Worm (Caenorhabditis elegans) whole organism, young adult: ENCODE results near the gene hmg-1.2.

Source experiments
- B0035.1 ChIP-seq: sonication (generic microtip); optimal IDR thresholded peaks from 2 replicates; lab custom pipeline; 2016; ENCODE audit warnings: missing genetic modification characterization, mild to moderate bottlenecking, missing compliant biosample characterization, missing genotype, missing genetic modification reagents
- efl-1 ChIP-seq: fragments of 150-350 bp; optimal IDR thresholded peaks from 2 replicates; lab custom pipeline; 2014; ENCODE audit warnings: missing biosample characterization, missing genetic modification reagents, missing genetic modification characterization
- nfya-1 ChIP-seq: sonication (generic microtip); optimal IDR thresholded peaks from 2 replicates; lab custom pipeline; 2017; ENCODE audit warnings: antibody characterized with exemption, missing compliant biosample characterization, missing genetic modification characterization, borderline replicate concordance; ENCODE audit not compliant: insufficient read depth
- rec-8 ChIP-seq, 2 experiments: sonication (generic microtip); optimal IDR thresholded peaks; 2 replicates each; lab custom pipeline; 2016; ENCODE audit warnings: mild to moderate bottlenecking in 2 of 2, missing genetic modification characterization in 2 of 2, missing genetic modification reagents in 2 of 2, missing genotype in 2 of 2, missing biosample characterization in 1 of 2, missing compliant biosample characterization in 1 of 2, moderate library complexity in 1 of 2
- ztf-25 ChIP-seq: fragments of 200-800 bp; sonication (Bioruptor generic); IDR thresholded peaks from 2 replicates; pipeline ENCODE4 v1.3.6; 2022; ENCODE audit warnings: missing genetic modification reagents, missing genetic modification characterization, missing compliant biosample characterization

ce11 chrIII:6240528-6240927 is 39.7 kb upstream of the hmg-1.2 start, which contains the start of gene T12A2.3:
- no peak for TF ChIP-seq B0035.1
- no peak for TF ChIP-seq nfya-1
- TF ChIP-seq ztf-25 (GFP tag; lab: Robert Waterston, UW), result no peak
- TF ChIP-seq rec-8 (tag; optimal IDR thresholded peaks at IDR 0.05; lab: Kevin White, UChicago), result no peak
- no peak for TF ChIP-seq efl-1 (GFP tag; lab: Kevin White, UChicago)
